Fruit fly (Drosophila melanogaster) whole organism, embryonic: Measurements from ENCODE around the gene TTLL6B.

Experiments used
- Bgb ChIP-seq: fragments of 200-800 bp; sonication (Bioruptor generic); IDR thresholded peaks from 2 replicates; pipeline ENCODE4 v1.3.6; 2022; ENCODE audit warnings: missing biosample characterization, missing genetic modification characterization; ENCODE audit not compliant: partially characterized antibody
- Bteb2 ChIP-seq: fragments of 200-800 bp; sonication (Bioruptor generic); optimal IDR thresholded peaks from 2 replicates; lab custom pipeline; 2016; ENCODE audit warnings: missing biosample characterization, missing genetic modification characterization
- CG12155 ChIP-seq: fragments of 200-800 bp; sonication (Bioruptor generic); optimal IDR thresholded peaks from 3 replicates; lab custom pipeline; 2016; ENCODE audit warnings: missing biosample characterization, missing genetic modification characterization
- CG15601 ChIP-seq: fragments of 200-800 bp; sonication (Bioruptor generic); optimal IDR thresholded peaks from 3 replicates; lab custom pipeline; 2019; ENCODE audit warnings: missing biosample characterization, mild to moderate bottlenecking, missing genetic modification characterization, moderate library complexity
- CG17328 ChIP-seq: fragments of 200-800 bp; sonication (Bioruptor generic); IDR thresholded peaks from 2 replicates; pipeline ENCODE4 v1.3.6; 2022; ENCODE audit warnings: missing biosample characterization, missing genetic modification characterization
- CG17361 ChIP-seq: fragments of 200-800 bp; sonication (Bioruptor generic); IDR thresholded peaks from 3 replicates; pipeline ENCODE4 v1.3.6; 2022; ENCODE audit warnings: missing biosample characterization, missing genetic modification characterization
- CG17568 ChIP-seq: fragments of 200-800 bp; sonication (Bioruptor generic); optimal IDR thresholded peaks from 2 replicates; lab custom pipeline; 2018; ENCODE audit warnings: missing biosample characterization, mild to moderate bottlenecking, missing genetic modification characterization, moderate library complexity
- CG17612 ChIP-seq: fragments of 200-800 bp; sonication (Bioruptor generic); IDR thresholded peaks from 2 replicates; pipeline ENCODE4 v1.3.6; 2022; ENCODE audit warnings: missing biosample characterization, missing genetic modification characterization
- CG18764 ChIP-seq: fragments of 200-800 bp; sonication (Bioruptor generic); optimal IDR thresholded peaks from 3 replicates; lab custom pipeline; 2016; ENCODE audit warnings: missing biosample characterization, missing genetic modification characterization
- CG3407 ChIP-seq: fragments of 200-800 bp; sonication (Bioruptor generic); optimal IDR thresholded peaks from 2 replicates; lab custom pipeline; 2018; ENCODE audit warnings: missing biosample characterization, mild to moderate bottlenecking, missing genetic modification characterization
- CG42726 ChIP-seq: fragments of 200-800 bp; sonication (Bioruptor generic); IDR thresholded peaks from 2 replicates; pipeline ENCODE4 v1.3.6; 2022; ENCODE audit warnings: missing biosample characterization, missing genetic modification characterization; ENCODE audit not compliant: partially characterized antibody
- CG4282 ChIP-seq: fragments of 200-800 bp; sonication (Bioruptor generic); optimal IDR thresholded peaks from 2 replicates; lab custom pipeline; 2016; ENCODE audit warnings: missing biosample characterization, missing genetic modification characterization
- CG6765 ChIP-seq: fragments of 200-800 bp; sonication (Bioruptor generic); optimal IDR thresholded peaks from 3 replicates; lab custom pipeline; 2017; ENCODE audit warnings: missing biosample characterization, mild to moderate bottlenecking, missing genetic modification characterization
- CG8290 ChIP-seq, 3 experiments: fragments of 200-800 bp; sonication (Bioruptor generic); optimal IDR thresholded peaks; 2 replicates each; lab custom pipeline; 2016 to 2019; ENCODE audit warnings: missing biosample characterization in 3 of 3, missing genetic modification characterization in 3 of 3, mild to moderate bottlenecking in 2 of 3, moderate library complexity in 1 of 3
- CTCF ChIP-seq: fragments of 200-800 bp; sonication (Bioruptor generic); optimal IDR thresholded peaks from 2 replicates; lab custom pipeline; 2017; ENCODE audit warnings: missing biosample characterization, mild to moderate bottlenecking, missing genetic modification characterization, moderate library complexity
- D ChIP-seq, 2 experiments: fragments of 200-800 bp in 1 of 2; fragments of >200 bp in 1 of 2; sonication (Bioruptor generic) in 1 of 2; optimal IDR thresholded peaks; 2 replicates in 1 of 2; 3 replicates in 1 of 2; lab custom pipeline; 2017; ENCODE audit warnings: mild to moderate bottlenecking in 1 of 2, missing biosample characterization in 1 of 2, missing genetic modification characterization in 1 of 2, missing genetic modification reagents in 1 of 2
- Dbx ChIP-seq: fragments of 200-800 bp; sonication (Bioruptor generic); IDR thresholded peaks from 3 replicates; pipeline ENCODE4 v1.3.6; 2022; ENCODE audit warnings: missing biosample characterization, missing genetic modification characterization
- Dfd ChIP-seq, 2 experiments: fragments of >200 bp; optimal IDR thresholded peaks; 2 replicates each; lab custom pipeline; 2017; ENCODE audit warnings: missing biosample characterization in 2 of 2, missing genetic modification characterization in 2 of 2
- Dp ChIP-seq: fragments of 200-800 bp; sonication (Bioruptor generic); optimal IDR thresholded peaks from 2 replicates; lab custom pipeline; 2018; ENCODE audit warnings: missing biosample characterization, mild to moderate bottlenecking, missing genetic modification characterization, moderate library complexity
- E2f2 ChIP-seq: fragments of 200-800 bp; sonication (Bioruptor generic); IDR thresholded peaks from 2 replicates; pipeline ENCODE4 v1.3.6; 2022; ENCODE audit warnings: missing biosample characterization, missing genetic modification characterization
- Fer1 ChIP-seq: fragments of 200-800 bp; sonication (Bioruptor generic); optimal IDR thresholded peaks from 2 replicates; lab custom pipeline; 2017; ENCODE audit warnings: missing biosample characterization, mild to moderate bottlenecking, missing genetic modification characterization
- HLH4C ChIP-seq: fragments of 200-800 bp; sonication (Bioruptor generic); IDR thresholded peaks from 3 replicates; pipeline ENCODE4 v1.3.6; 2022; ENCODE audit warnings: missing biosample characterization, missing genetic modification characterization; ENCODE audit not compliant: partially characterized antibody
- Hand ChIP-seq: fragments of 200-800 bp; sonication (Bioruptor generic); optimal IDR thresholded peaks from 2 replicates; lab custom pipeline; 2017; ENCODE audit warnings: mild to moderate bottlenecking, missing biosample characterization, missing genetic modification reagents, missing genetic modification characterization
- MBD-R2 ChIP-seq: fragments of 200-800 bp; sonication (Bioruptor generic); IDR thresholded peaks from 2 replicates; pipeline ENCODE4 v1.3.6; 2022; ENCODE audit warnings: missing biosample characterization, missing genetic modification characterization
- NK7.1 ChIP-seq: fragments of 200-800 bp; sonication (Bioruptor generic); optimal IDR thresholded peaks from 3 replicates; lab custom pipeline; 2016; ENCODE audit warnings: missing biosample characterization, missing genetic modification characterization
- Six4 ChIP-seq: fragments of 200-800 bp; sonication (Bioruptor generic); optimal IDR thresholded peaks from 2 replicates; lab custom pipeline; 2016; ENCODE audit warnings: missing biosample characterization, missing genetic modification characterization
- Sox100B ChIP-seq: fragments of 200-800 bp; sonication (Bioruptor generic); optimal IDR thresholded peaks from 3 replicates; lab custom pipeline; 2018; ENCODE audit warnings: missing biosample characterization, mild to moderate bottlenecking, missing genetic modification characterization
- Ssrp ChIP-seq: fragments of 200-800 bp; sonication (Bioruptor generic); optimal IDR thresholded peaks from 2 replicates; lab custom pipeline; 2018; ENCODE audit warnings: missing biosample characterization, mild to moderate bottlenecking, missing genetic modification characterization, moderate library complexity
- Vsx1 ChIP-seq: fragments of 200-800 bp; sonication (Bioruptor generic); optimal IDR thresholded peaks from 2 replicates; lab custom pipeline; 2017; ENCODE audit warnings: missing biosample characterization, mild to moderate bottlenecking, missing genetic modification characterization, missing genetic modification reagents
- ara ChIP-seq: fragments of 200-800 bp; sonication (Bioruptor generic); IDR thresholded peaks from 2 replicates; pipeline ENCODE4 v1.3.6; 2022; ENCODE audit warnings: missing biosample characterization, missing genetic modification characterization
- az2 ChIP-seq: fragments of 200-800 bp; sonication (Bioruptor generic); optimal IDR thresholded peaks from 3 replicates; lab custom pipeline; 2016; ENCODE audit warnings: missing biosample characterization, missing genetic modification characterization
- bab2 ChIP-seq: fragments of 200-800 bp; sonication (Bioruptor generic); optimal IDR thresholded peaks from 2 replicates; lab custom pipeline; 2016; ENCODE audit warnings: missing biosample characterization, missing genetic modification characterization
- br ChIP-seq: fragments of >200 bp; optimal IDR thresholded peaks from 2 replicates; lab custom pipeline; 2017
- ci ChIP-seq: fragments of 200-800 bp; sonication (Bioruptor generic); IDR thresholded peaks from 3 replicates; pipeline ENCODE4 v1.3.6; 2022; ENCODE audit warnings: missing biosample characterization, missing genetic modification characterization
- fd102C ChIP-seq: fragments of 200-800 bp; sonication (Bioruptor generic); optimal IDR thresholded peaks from 2 replicates; lab custom pipeline; 2018; ENCODE audit warnings: missing biosample characterization, mild to moderate bottlenecking, missing genetic modification characterization, moderate library complexity
- gce ChIP-seq: fragments of 200-800 bp; sonication (Bioruptor generic); IDR thresholded peaks from 3 replicates; pipeline ENCODE4 v1.3.6; 2022; ENCODE audit warnings: missing biosample characterization, missing genetic modification characterization
- h ChIP-seq: fragments of >200 bp; optimal IDR thresholded peaks from 2 replicates; lab custom pipeline; 2017
- kni ChIP-seq: fragments of 200-800 bp; sonication (Bioruptor generic); optimal IDR thresholded peaks from 3 replicates; lab custom pipeline; 2017; ENCODE audit warnings: mild to moderate bottlenecking, missing biosample characterization, missing genetic modification reagents, missing genetic modification characterization
- lab ChIP-seq: fragments of 200-800 bp; sonication (Bioruptor generic); optimal IDR thresholded peaks from 3 replicates; lab custom pipeline; 2017; ENCODE audit warnings: missing biosample characterization, missing genetic modification characterization, mild to moderate bottlenecking, moderate library complexity, missing genetic modification reagents
- mld ChIP-seq: fragments of 200-800 bp; sonication (Bioruptor generic); IDR thresholded peaks from 3 replicates; pipeline ENCODE4 v1.3.6; 2022; ENCODE audit warnings: missing biosample characterization, missing genetic modification characterization; ENCODE audit not compliant: partially characterized antibody
- nau ChIP-seq: fragments of 200-800 bp; sonication (Bioruptor generic); optimal IDR thresholded peaks from 3 replicates; lab custom pipeline; 2017; ENCODE audit warnings: missing biosample characterization, mild to moderate bottlenecking, missing genetic modification characterization, missing genetic modification reagents
- ranshi ChIP-seq: fragments of 200-800 bp; sonication (Bioruptor generic); IDR thresholded peaks from 2 replicates; pipeline ENCODE4 v1.3.6; 2022; ENCODE audit warnings: missing biosample characterization, missing genetic modification characterization
- sens-2 ChIP-seq: fragments of 200-800 bp; sonication (Bioruptor generic); IDR thresholded peaks from 2 replicates; pipeline ENCODE4 v1.3.6; 2022; ENCODE audit warnings: missing biosample characterization, missing genetic modification characterization
- shn ChIP-seq: fragments of 200-800 bp; sonication (Bioruptor generic); optimal IDR thresholded peaks from 3 replicates; lab custom pipeline; 2016; ENCODE audit warnings: missing biosample characterization, missing genetic modification characterization
- slbo ChIP-seq: fragments of 200-800 bp; sonication (Bioruptor generic); IDR thresholded peaks from 2 replicates; pipeline ENCODE4 v1.3.6; 2022; ENCODE audit warnings: missing biosample characterization, missing genetic modification characterization
- sna ChIP-seq: fragments of 200-800 bp; sonication (Bioruptor generic); IDR thresholded peaks from 2 replicates; pipeline ENCODE4 v1.3.6; 2022; ENCODE audit warnings: missing biosample characterization, missing genetic modification characterization; ENCODE audit not compliant: partially characterized antibody
- sqz ChIP-seq: fragments of 200-800 bp; sonication (Bioruptor generic); optimal IDR thresholded peaks from 3 replicates; lab custom pipeline; 2018; ENCODE audit warnings: missing biosample characterization, mild to moderate bottlenecking, missing genetic modification characterization
- stc ChIP-seq: fragments of 200-800 bp; sonication (Bioruptor generic); IDR thresholded peaks from 2 replicates; pipeline ENCODE4 v1.3.6; 2022; ENCODE audit warnings: missing biosample characterization, missing genetic modification characterization
- vfl ChIP-seq: fragments of 200-800 bp; sonication (Bioruptor generic); optimal IDR thresholded peaks from 2 replicates; lab custom pipeline; 2016; ENCODE audit warnings: missing biosample characterization, missing genetic modification characterization

The TTLL6B gene

dm6 chr3R:27253136-27253920, 2.5 kb upstream of the TTLL6B start, which contains the start of gene pll (continued):
- TF ChIP-seq Sox100B (GFP tag; lab: Kevin White, UChicago) (no peak), Dbx (GFP tag; lab: Robert Waterston, UW) (peak; percentile 90), fd102C (GFP tag; lab: Kevin White, UChicago) (no peak), D (optimal IDR thresholded peaks at IDR 0.05; lab: Kevin White, UChicago) (peak; percentile 18), D (GFP tag; optimal IDR thresholded peaks at IDR 0.05; lab: Kevin White, UChicago) (peak; percentile 46), lab (peak; percentile 86), sens-2 (GFP tag; lab: Robert Waterston, UW) (peak; percentile 55; the same call in 1 of the 2 replicates), Dp (peak; percentile 46), Hand (GFP tag; lab: Kevin White, UChicago) (peak; percentile 23), CG18764 (peak; percentile 66), mld (GFP tag; lab: Robert Waterston, UW) (no peak), Ssrp (tag; lab: Kevin White, UChicago) (peak; percentile 70), ranshi (GFP tag; lab: Robert Waterston, UW) (peak; percentile 77), Six4 (peak; percentile 71), Vsx1 (GFP tag; lab: Kevin White, UChicago) (no peak), br (no peak), kni (GFP tag; lab: Kevin White, UChicago) (no peak), Fer1 (peak; percentile 72), sqz (GFP tag; lab: Kevin White, UChicago) (no peak), CG4282 (no peak), stc (peak; percentile 85), Dfd (GFP tag; optimal IDR thresholded peaks at IDR 0.05; lab: Kevin White, UChicago) (no peak), ara (GFP tag; lab: Robert Waterston, UW) (peak; percentile 80), HLH4C (GFP tag; lab: Robert Waterston, UW) (peak; percentile 51; the same call in 1 of the 3 replicates), bab2 (GFP tag; lab: Kevin White, UChicago) (peak; percentile 81), CG15601 (tag; lab: Kevin White, UChicago) (peak; percentile 79), CG17361 (GFP tag; lab: Robert Waterston, UW) (no peak; the same call in none of the 3 replicates), CTCF (GFP tag; lab: Kevin White, UChicago) (no peak), Bgb (GFP tag; lab: Robert Waterston, UW) (peak; percentile 66), vfl (GFP tag; lab: Kevin White, UChicago) (peak; percentile 67), MBD-R2 (GFP tag; lab: Robert Waterston, UW) (peak; percentile 89), h (no peak), E2f2 (GFP tag; lab: Robert Waterston, UW) (peak; percentile 74), shn (GFP tag; lab: Kevin White, UChicago) (peak; percentile 63), CG12155 (GFP tag; lab: Kevin White, UChicago) (peak; percentile 83), CG3407 (peak; percentile 11), CG6765 (GFP tag; lab: Kevin White, UChicago) (peak; percentile 8), CG17612 (GFP tag; lab: Robert Waterston, UW) (0 out of 2 replicates have a peak, but pooled peaks have one; percentile 26), CG8290 (GFP tag; optimal IDR thresholded peaks at IDR 0.05; lab: Kevin White, UChicago) (no peak), CG8290 (tag; optimal IDR thresholded peaks at IDR 0.05; lab: Kevin White, UChicago) (no peak), nau (no peak), NK7.1 (no peak), CG17568 (GFP tag; lab: Kevin White, UChicago) (no peak), sna (no peak), ci (peak; percentile 91), slbo (GFP tag; lab: Robert Waterston, UW) (peak; percentile 96), CG42726 (GFP tag; lab: Robert Waterston, UW) (peak; percentile 35; the same call in 1 of the 2 replicates), az2 (GFP tag; lab: Kevin White, UChicago) (peak; percentile 85), Bteb2 (GFP tag; lab: Kevin White, UChicago) (peak; percentile 81), CG17328 (GFP tag; lab: Robert Waterston, UW) (peak; percentile 91), gce (peak; percentile 79; the same call in 2 of the 3 replicates)
